Fruit fly (Drosophila melanogaster): ENCODE data around the gene squ.

The squ gene

dm6 chr2L:16684908-16685611, 5.2 kb downstream of the squ start (continued):
- TF ChIP-seq CG13624 (GFP tag; optimal IDR thresholded peaks at IDR 0.05) (no peak), CG15601 (tag; optimal IDR thresholded peaks at IDR 0.05) (peak; percentile 51), Dfd (GFP tag; optimal IDR thresholded peaks at IDR 0.05) (no peak), dmrt99B (tag; optimal IDR thresholded peaks at IDR 0.05) (peak; percentile 80), CG15269 (tag; optimal IDR thresholded peaks at IDR 0.05) (peak; percentile 77), CG8478 (optimal IDR thresholded peaks at IDR 0.05) (no peak), klu (GFP tag; IDR thresholded peaks at IDR 0.05) (no peak), stwl (tag; optimal IDR thresholded peaks at IDR 0.05) (no peak), CoRest (tag; optimal IDR thresholded peaks at IDR 0.05) (peak; percentile 81), CG17328 (GFP tag; IDR thresholded peaks at IDR 0.05) (no peak), chm (GFP tag; IDR thresholded peaks at IDR 0.05) (no peak; the same call in 1 of the 2 replicates), CG2875 (GFP tag; optimal IDR thresholded peaks at IDR 0.05) (peak; percentile 36), Dad (GFP tag; optimal IDR thresholded peaks at IDR 0.05) (no peak), Ptx1 (GFP tag; IDR thresholded peaks at IDR 0.05) (peak; percentile 22; the same call in 1 of the 2 replicates), gem (tag; optimal IDR thresholded peaks at IDR 0.05) (peak; percentile 87), pan (optimal IDR thresholded peaks at IDR 0.05) (no peak), pan (GFP tag; optimal IDR thresholded peaks at IDR 0.05 in 1 of 2, IDR thresholded peaks at IDR 0.05 in 1 of 2) (no peak), CG6254 (GFP tag; optimal IDR thresholded peaks at IDR 0.05) (peak; percentile 33), hkb (optimal IDR thresholded peaks at IDR 0.05) (no peak), hkb (GFP tag; IDR thresholded peaks at IDR 0.05) (peak; percentile 14; the same call in 1 of the 2 replicates), pho (GFP tag; optimal IDR thresholded peaks at IDR 0.05) (no peak), chn (GFP tag; optimal IDR thresholded peaks at IDR 0.05) (no peak), CG3838 (GFP tag; optimal IDR thresholded peaks at IDR 0.05) (no peak), Bdp1 (GFP tag; optimal IDR thresholded peaks at IDR 0.05) (no peak), CG1647 (GFP tag; optimal IDR thresholded peaks at IDR 0.05) (no peak), CG1233 (GFP tag; optimal IDR thresholded peaks at IDR 0.05) (peak; percentile 45), Hr39 (optimal IDR thresholded peaks at IDR 0.05) (no peak), Eip74EF (GFP tag; optimal IDR thresholded peaks at IDR 0.05) (peak in 1 of 2 experiments; percentile 71), CG12942 (GFP tag; optimal IDR thresholded peaks at IDR 0.05) (no peak), CG6689 (GFP tag; IDR thresholded peaks at IDR 0.05) (peak; percentile 30; the same call in 1 of the 2 replicates), Fer2 (tag; optimal IDR thresholded peaks at IDR 0.05) (peak; percentile 9), lov (optimal IDR thresholded peaks at IDR 0.05) (no peak), lov (GFP tag; IDR thresholded peaks at IDR 0.05) (no peak), gsb (GFP tag; IDR thresholded peaks at IDR 0.05) (no peak), CHES-1-like (GFP tag; optimal IDR thresholded peaks at IDR 0.05) (no peak), CG15011 (GFP tag; optimal IDR thresholded peaks at IDR 0.05) (peak; percentile 60), CG34376 (GFP tag; optimal IDR thresholded peaks at IDR 0.05) (peak; percentile 41), CG8765 (GFP tag; IDR thresholded peaks at IDR 0.05) (no peak), lilli (GFP tag; optimal IDR thresholded peaks at IDR 0.05) (no peak), Hand (GFP tag; optimal IDR thresholded peaks at IDR 0.05) (peak; percentile 72), CG17802 (tag; optimal IDR thresholded peaks at IDR 0.05) (no peak), CG3065 (GFP tag; optimal IDR thresholded peaks at IDR 0.05) (no peak), E2f1 (GFP tag; IDR thresholded peaks at IDR 0.05) (peak; percentile 45), YL-1 (GFP tag; optimal IDR thresholded peaks at IDR 0.05) (no peak), CG10321 (GFP tag; IDR thresholded peaks at IDR 0.05) (no peak; the same call in 1 of the 2 replicates), D19A (tag; optimal IDR thresholded peaks at IDR 0.05) (peak; percentile 63), otp (GFP tag; IDR thresholded peaks at IDR 0.05) (no peak), CG3281 (GFP tag; optimal IDR thresholded peaks at IDR 0.05) (peak; percentile 65), ERR (GFP tag; optimal IDR thresholded peaks at IDR 0.05) (no peak), Optix (GFP tag; IDR thresholded peaks at IDR 0.05) (no peak), org-1 (GFP tag; optimal IDR thresholded peaks at IDR 0.05) (peak; percentile 54), CG18619 (GFP tag; optimal IDR thresholded peaks at IDR 0.05) (peak; percentile 60)

Measured in whole organism, embryonic.